Fruit fly (Drosophila melanogaster) whole organism, embryonic: ENCODE results near the gene Cpr64Ab.

Experiments used
- Abd-B ChIP-seq: fragments of 200-800 bp; sonication (Bioruptor generic); optimal IDR thresholded peaks from 2 replicates; lab custom pipeline; 2018; ENCODE audit warnings: missing biosample characterization, mild to moderate bottlenecking, missing genetic modification characterization, moderate library complexity
- Asciz ChIP-seq: fragments of 200-800 bp; sonication (Bioruptor generic); optimal IDR thresholded peaks from 2 replicates; lab custom pipeline; 2017; ENCODE audit warnings: missing biosample characterization, mild to moderate bottlenecking, missing genetic modification characterization, missing genetic modification reagents
- B-H2 ChIP-seq: fragments of 200-800 bp; sonication (Bioruptor generic); optimal IDR thresholded peaks from 2 replicates; lab custom pipeline; 2018; ENCODE audit warnings: missing biosample characterization, mild to moderate bottlenecking, missing genetic modification characterization
- CG11085 ChIP-seq: fragments of 200-800 bp; sonication (Bioruptor generic); IDR thresholded peaks from 2 replicates; pipeline ENCODE4 v1.3.6; 2022; ENCODE audit warnings: missing biosample characterization, missing genetic modification characterization
- CG11695 ChIP-seq: fragments of 200-800 bp; sonication (Bioruptor generic); IDR thresholded peaks from 3 replicates; pipeline ENCODE4 v1.3.6; 2022; ENCODE audit warnings: missing biosample characterization, missing genetic modification characterization
- CG11696 ChIP-seq: fragments of 200-800 bp; sonication (Bioruptor generic); IDR thresholded peaks from 2 replicates; pipeline ENCODE4 v1.3.6; 2022; ENCODE audit warnings: missing biosample characterization, missing genetic modification characterization
- CG12299 ChIP-seq: fragments of 200-800 bp; sonication (Bioruptor generic); optimal IDR thresholded peaks from 2 replicates; lab custom pipeline; 2018; ENCODE audit warnings: missing biosample characterization, mild to moderate bottlenecking, missing genetic modification characterization
- CG13424 ChIP-seq: fragments of 200-800 bp; sonication (Bioruptor generic); optimal IDR thresholded peaks from 2 replicates; lab custom pipeline; 2019; ENCODE audit warnings: missing biosample characterization, mild to moderate bottlenecking, missing genetic modification characterization, moderate library complexity
- CG14014 ChIP-seq: fragments of 200-800 bp; sonication (Bioruptor generic); IDR thresholded peaks from 2 replicates; pipeline ENCODE4 v1.3.6; 2022; ENCODE audit warnings: missing biosample characterization, missing genetic modification characterization
- CG14667 ChIP-seq: fragments of 200-800 bp; sonication (Bioruptor generic); IDR thresholded peaks from 2 replicates; pipeline ENCODE4 v1.3.6; 2022; ENCODE audit warnings: missing biosample characterization, missing genetic modification characterization
- CG1647 ChIP-seq: fragments of 200-800 bp; sonication (Bioruptor generic); optimal IDR thresholded peaks from 3 replicates; lab custom pipeline; 2016; ENCODE audit warnings: missing biosample characterization, missing genetic modification characterization
- CG17385 ChIP-seq: fragments of 200-800 bp; sonication (Bioruptor generic); optimal IDR thresholded peaks from 3 replicates; lab custom pipeline; 2018; ENCODE audit warnings: missing biosample characterization, mild to moderate bottlenecking, missing genetic modification characterization
- CG17829 ChIP-seq: fragments of 200-800 bp; optimal IDR thresholded peaks from 2 replicates; lab custom pipeline; 2019; ENCODE audit warnings: missing biosample characterization, mild to moderate bottlenecking, missing genetic modification characterization, moderate library complexity
- CG1832 ChIP-seq: fragments of 200-800 bp; sonication (Bioruptor generic); optimal IDR thresholded peaks from 2 replicates; lab custom pipeline; 2017; ENCODE audit warnings: missing biosample characterization, mild to moderate bottlenecking, missing genetic modification characterization, inconsistent platforms
- CG2889 ChIP-seq: fragments of 200-800 bp; sonication (Bioruptor generic); IDR thresholded peaks from 3 replicates; pipeline ENCODE4 v1.3.6; 2022; ENCODE audit warnings: missing biosample characterization, missing genetic modification characterization
- CG33557 ChIP-seq: fragments of 200-800 bp; sonication (Bioruptor generic); optimal IDR thresholded peaks from 2 replicates; lab custom pipeline; 2019; ENCODE audit warnings: missing biosample characterization, mild to moderate bottlenecking, missing genetic modification characterization, moderate library complexity
- CG3995 ChIP-seq: fragments of 200-800 bp; sonication (Bioruptor generic); optimal IDR thresholded peaks from 3 replicates; lab custom pipeline; 2016; ENCODE audit warnings: missing biosample characterization, missing genetic modification characterization
- CG4617 ChIP-seq: fragments of 200-800 bp; sonication (Bioruptor generic); optimal IDR thresholded peaks from 3 replicates; lab custom pipeline; 2016; ENCODE audit warnings: missing biosample characterization, missing genetic modification characterization, borderline replicate concordance
- CG4730 ChIP-seq: fragments of 200-800 bp; sonication (Bioruptor generic); IDR thresholded peaks from 2 replicates; pipeline ENCODE4 v1.3.6; 2022; ENCODE audit warnings: missing biosample characterization, missing genetic modification characterization
- CG6683 ChIP-seq: fragments of 200-800 bp; sonication (Bioruptor generic); optimal IDR thresholded peaks from 2 replicates; lab custom pipeline; 2017; ENCODE audit warnings: missing biosample characterization, mild to moderate bottlenecking, missing genetic modification characterization, missing genetic modification reagents
- CG7987 ChIP-seq: fragments of 200-800 bp; sonication (Bioruptor generic); optimal IDR thresholded peaks from 2 replicates; lab custom pipeline; 2018; ENCODE audit warnings: missing biosample characterization, mild to moderate bottlenecking, missing genetic modification characterization, moderate library complexity
- CG9817 ChIP-seq: fragments of 200-800 bp; sonication (Bioruptor generic); optimal IDR thresholded peaks from 2 replicates; lab custom pipeline; 2018; ENCODE audit warnings: missing biosample characterization, mild to moderate bottlenecking, missing genetic modification characterization, moderate library complexity
- Chrac-16 ChIP-seq: fragments of 200-800 bp; sonication (Bioruptor generic); optimal IDR thresholded peaks from 3 replicates; lab custom pipeline; 2016; ENCODE audit warnings: missing biosample characterization, missing genetic modification characterization
- D19B ChIP-seq: fragments of 200-800 bp; sonication (Bioruptor generic); optimal IDR thresholded peaks from 2 replicates; lab custom pipeline; 2017; ENCODE audit warnings: missing biosample characterization, mild to moderate bottlenecking, missing genetic modification characterization
- Dbx ChIP-seq: fragments of 200-800 bp; sonication (Bioruptor generic); IDR thresholded peaks from 3 replicates; pipeline ENCODE4 v1.3.6; 2022; ENCODE audit warnings: missing biosample characterization, missing genetic modification characterization
- Dek ChIP-seq: fragments of 200-800 bp; sonication (Bioruptor generic); optimal IDR thresholded peaks from 3 replicates; lab custom pipeline; 2019; ENCODE audit warnings: missing biosample characterization, mild to moderate bottlenecking, missing genetic modification characterization, moderate library complexity
- Doc2 ChIP-seq: fragments of 200-800 bp; sonication (Bioruptor generic); IDR thresholded peaks from 2 replicates; pipeline ENCODE4 v1.3.6; 2022; ENCODE audit warnings: missing biosample characterization, missing genetic modification characterization
- Doc3 ChIP-seq: fragments of 200-800 bp; sonication (Bioruptor generic); IDR thresholded peaks from 3 replicates; pipeline ENCODE4 v1.3.6; 2022; ENCODE audit warnings: missing biosample characterization, missing genetic modification characterization; ENCODE audit not compliant: partially characterized antibody
- Dp ChIP-seq: fragments of 200-800 bp; sonication (Bioruptor generic); optimal IDR thresholded peaks from 2 replicates; lab custom pipeline; 2018; ENCODE audit warnings: missing biosample characterization, mild to moderate bottlenecking, missing genetic modification characterization, moderate library complexity
- Drgx ChIP-seq: fragments of 200-800 bp; sonication (Bioruptor generic); IDR thresholded peaks from 2 replicates; pipeline ENCODE4 v1.3.6; 2022; ENCODE audit warnings: missing biosample characterization, missing genetic modification characterization
- E2f1 ChIP-seq: fragments of 200-800 bp; sonication (Bioruptor generic); IDR thresholded peaks from 2 replicates; pipeline ENCODE4 v1.3.6; 2022; ENCODE audit warnings: missing biosample characterization, missing genetic modification characterization
- E2f2 ChIP-seq: fragments of 200-800 bp; sonication (Bioruptor generic); IDR thresholded peaks from 2 replicates; pipeline ENCODE4 v1.3.6; 2022; ENCODE audit warnings: missing biosample characterization, missing genetic modification characterization
- HHEX ChIP-seq: fragments of 200-800 bp; sonication (Bioruptor generic); optimal IDR thresholded peaks from 3 replicates; lab custom pipeline; 2017; ENCODE audit warnings: missing biosample characterization, mild to moderate bottlenecking, missing genetic modification characterization, missing genetic modification reagents
- NFAT ChIP-seq: fragments of 200-800 bp; sonication (Bioruptor generic); IDR thresholded peaks from 2 replicates; pipeline ENCODE4 v1.3.6; 2022; ENCODE audit warnings: missing biosample characterization, missing genetic modification characterization
- Taf1 ChIP-seq: fragments of 200-800 bp; sonication (Bioruptor generic); IDR thresholded peaks from 2 replicates; pipeline ENCODE4 v1.3.6; 2022; ENCODE audit warnings: missing biosample characterization, missing genetic modification characterization
- ase ChIP-seq: fragments of 200-800 bp; sonication (Bioruptor generic); IDR thresholded peaks from 3 replicates; pipeline ENCODE4 v1.3.6; 2022; ENCODE audit warnings: missing biosample characterization, missing genetic modification characterization
- ash1 ChIP-seq: fragments of 200-800 bp; sonication (Bioruptor generic); optimal IDR thresholded peaks from 2 replicates; lab custom pipeline; 2018; ENCODE audit warnings: missing biosample characterization, mild to moderate bottlenecking, missing genetic modification characterization
- crp ChIP-seq, 2 experiments: fragments of 200-800 bp; sonication (Bioruptor generic); optimal IDR thresholded peaks; 2 replicates in 1 of 2; 3 replicates in 1 of 2; lab custom pipeline; 2017; ENCODE audit warnings: missing biosample characterization in 2 of 2, missing genetic modification characterization in 2 of 2, mild to moderate bottlenecking in 1 of 2, moderate library complexity in 1 of 2
- disco-r ChIP-seq: fragments of 200-800 bp; sonication (Bioruptor generic); optimal IDR thresholded peaks from 2 replicates; lab custom pipeline; 2016; ENCODE audit warnings: missing biosample characterization, missing genetic modification characterization
- exex ChIP-seq: fragments of 200-800 bp; sonication (Bioruptor generic); optimal IDR thresholded peaks from 4 replicates; lab custom pipeline; 2018; ENCODE audit warnings: missing biosample characterization, mild to moderate bottlenecking, missing genetic modification characterization, moderate library complexity
- ham ChIP-seq: fragments of 200-800 bp; sonication (Bioruptor generic); IDR thresholded peaks from 2 replicates; pipeline ENCODE4 v1.3.6; 2022; ENCODE audit warnings: missing biosample characterization, missing genetic modification characterization
- hb ChIP-seq: fragments of 200-800 bp; sonication (Bioruptor generic); IDR thresholded peaks from 3 replicates; pipeline ENCODE4 v1.3.6; 2022; ENCODE audit warnings: missing biosample characterization, missing genetic modification characterization; ENCODE audit not compliant: partially characterized antibody
- lilli ChIP-seq: fragments of 200-800 bp; sonication (Bioruptor generic); optimal IDR thresholded peaks from 3 replicates; lab custom pipeline; 2016; ENCODE audit warnings: missing biosample characterization, missing genetic modification characterization
- nmo ChIP-seq: fragments of 200-800 bp; sonication (Bioruptor generic); optimal IDR thresholded peaks from 2 replicates; lab custom pipeline; 2018; ENCODE audit warnings: missing biosample characterization, mild to moderate bottlenecking, missing genetic modification characterization, moderate library complexity
- pan ChIP-seq, 4 experiments: fragments of >200 bp in 3 of 4; fragments of 200-800 bp in 1 of 4; sonication (Bioruptor generic) in 1 of 4; optimal IDR thresholded peaks in 3 of 4; IDR thresholded peaks in 1 of 4; 2 replicates each; pipeline versions ENCODE4 v1.3.6 to Lab custom; 2017 to 2022; ENCODE audit warnings: missing biosample characterization in 2 of 4, missing genetic modification characterization in 2 of 4, mixed read lengths in 1 of 4
- sim ChIP-seq: fragments of 200-800 bp; sonication (Bioruptor generic); IDR thresholded peaks from 2 replicates; pipeline ENCODE4 v1.3.6; 2022; ENCODE audit warnings: missing biosample characterization, missing genetic modification characterization
- sob ChIP-seq: fragments of 200-800 bp; sonication (Bioruptor generic); IDR thresholded peaks from 2 replicates; pipeline ENCODE4 v1.3.6; 2022; ENCODE audit warnings: missing biosample characterization, missing genetic modification characterization
- stc ChIP-seq: fragments of 200-800 bp; sonication (Bioruptor generic); IDR thresholded peaks from 2 replicates; pipeline ENCODE4 v1.3.6; 2022; ENCODE audit warnings: missing biosample characterization, missing genetic modification characterization
- sug ChIP-seq: fragments of 200-800 bp; optimal IDR thresholded peaks from 2 replicates; lab custom pipeline; 2019; ENCODE audit warnings: missing biosample characterization, mild to moderate bottlenecking, missing genetic modification characterization, moderate library complexity
- tup ChIP-seq: fragments of 200-800 bp; sonication (Bioruptor generic); optimal IDR thresholded peaks from 2 replicates; lab custom pipeline; 2016; ENCODE audit warnings: missing biosample characterization, mild to moderate bottlenecking, missing genetic modification characterization, moderate library complexity

Cpr64Ab gene

dm6 chr3L:4242428-4242827 lies 31.1 kb upstream of the Cpr64Ab start, which contains the start of gene pav (continued):
- TF ChIP-seq Taf1 (GFP tag; lab: Robert Waterston, UW) (peak; percentile 39; the same call in 1 of the 2 replicates), D19B (peak; percentile 86), stc (GFP tag; lab: Robert Waterston, UW) (peak; percentile 72), sug (no peak), CG1647 (no peak), Doc2 (GFP tag; lab: Robert Waterston, UW) (no peak), CG3995 (peak; percentile 5), E2f1 (peak; percentile 37; the same call in 1 of the 2 replicates), CG13424 (tag; lab: Kevin White, UChicago) (peak; percentile 53), CG12299 (tag; lab: Kevin White, UChicago) (peak; percentile 6), lilli (GFP tag; lab: Kevin White, UChicago) (peak; percentile 16), exex (tag; lab: Kevin White, UChicago) (no peak), CG2889 (no peak), CG6683 (GFP tag; lab: Kevin White, UChicago) (no peak), CG11695 (GFP tag; lab: Robert Waterston, UW) (peak; percentile 80), CG4730 (peak; percentile 44; the same call in 1 of the 2 replicates), Dbx (GFP tag; lab: Robert Waterston, UW) (peak; percentile 35; the same call in 1 of the 3 replicates), NFAT (GFP tag; lab: Robert Waterston, UW) (peak; percentile 19; the same call in 1 of the 2 replicates), CG17385 (GFP tag; lab: Kevin White, UChicago) (no peak), sim (GFP tag; lab: Robert Waterston, UW) (no peak), E2f2 (GFP tag; lab: Robert Waterston, UW) (peak; percentile 93), CG14014 (peak; percentile 47; the same call in 1 of the 2 replicates), sob (GFP tag; lab: Robert Waterston, UW) (peak; percentile 49), CG11085 (0 out of 2 replicates have a peak, but pooled peaks have one; percentile 11), tup (no peak), CG4617 (peak; percentile 31), Dek (tag; lab: Kevin White, UChicago) (peak; percentile 35), disco-r (no peak), CG11696 (peak; percentile 97), CG17829 (tag; lab: Kevin White, UChicago) (peak; percentile 62), Abd-B (GFP tag; lab: Kevin White, UChicago) (peak; percentile 4), pan (optimal IDR thresholded peaks at IDR 0.05; lab: Kevin White, UChicago) (no peak), pan (GFP tag; optimal IDR thresholded peaks at IDR 0.05 in 1 of 2, IDR thresholded peaks at IDR 0.05 in 1 of 2) (peak in 1 of 2 experiments; percentile 46), CG7987 (GFP tag; lab: Kevin White, UChicago) (no peak), ash1 (GFP tag; lab: Kevin White, UChicago) (no peak), B-H2 (GFP tag; lab: Kevin White, UChicago) (no peak), nmo (GFP tag; lab: Kevin White, UChicago) (peak; percentile 60), CG1832 (GFP tag; lab: Kevin White, UChicago) (no peak), Asciz (GFP tag; lab: Kevin White, UChicago) (no peak), Doc3 (GFP tag; lab: Robert Waterston, UW) (no peak), ase (GFP tag; lab: Robert Waterston, UW) (peak; percentile 38; the same call in 1 of the 3 replicates), HHEX (GFP tag; lab: Kevin White, UChicago) (no peak), CG9817 (tag; lab: Kevin White, UChicago) (peak; percentile 50), ham (GFP tag; lab: Robert Waterston, UW) (no peak), Chrac-16 (GFP tag; lab: Kevin White, UChicago) (peak; percentile 14), CG14667 (peak; percentile 4; the same call in 1 of the 2 replicates), hb (GFP tag; lab: Robert Waterston, UW) (no peak), CG33557 (no peak), Drgx (GFP tag; lab: Robert Waterston, UW) (peak; percentile 54), crp (GFP tag; optimal IDR thresholded peaks at IDR 0.05; lab: Kevin White, UChicago) (peak in 1 of 2 experiments; percentile 0), Dp (GFP tag; lab: Kevin White, UChicago) (peak; percentile 92)
